Worm (Caenorhabditis elegans) whole organism, late embryonic: ENCODE measurements around the gene ZK892.3.
"Not testable (repeated sequence)": the region's sequence is repeated elsewhere in the genome, so short reads cannot be mapped to it uniquely, and the experiment has no call there.

Source experiments
- C08G9.2 ChIP-seq: sonication (generic microtip); optimal IDR thresholded peaks from 2 replicates; lab custom pipeline; 2016; ENCODE audit warnings: mild to moderate bottlenecking, missing genetic modification characterization, moderate library complexity, missing compliant biosample characterization
- K02D7.2 ChIP-seq: sonication (generic microtip); optimal IDR thresholded peaks from 2 replicates; lab custom pipeline; 2017; ENCODE audit warnings: mild to moderate bottlenecking, missing genetic modification characterization, missing compliant biosample characterization
- Y22D7AL.16 ChIP-seq: sonication (generic microtip); optimal IDR thresholded peaks from 2 replicates; lab custom pipeline; 2016; ENCODE audit warnings: missing genetic modification characterization, missing compliant biosample characterization
- ama-1 ChIP-seq: fragments of 150-350 bp; optimal IDR thresholded peaks from 2 replicates; lab custom pipeline; 2014
- ceh-2 ChIP-seq: sonication (generic microtip); optimal IDR thresholded peaks from 2 replicates; lab custom pipeline; 2016; ENCODE audit warnings: missing genotype, missing genetic modification characterization, missing compliant biosample characterization
- ceh-31 ChIP-seq: sonication (generic microtip); optimal IDR thresholded peaks from 2 replicates; lab custom pipeline; 2016; ENCODE audit warnings: missing genetic modification characterization, missing compliant biosample characterization
- ceh-45 ChIP-seq: fragments of 200-800 bp; sonication (Bioruptor generic); IDR thresholded peaks from 2 replicates; pipeline ENCODE4 v1.3.6; 2022; ENCODE audit warnings: missing genetic modification reagents, missing genetic modification characterization, missing compliant biosample characterization
- ceh-6 ChIP-seq: fragments of 200-800 bp; sonication (Bioruptor generic); optimal IDR thresholded peaks from 2 replicates; lab custom pipeline; 2018; ENCODE audit warnings: mild to moderate bottlenecking, missing genetic modification characterization, missing compliant biosample characterization
- ceh-9 ChIP-seq: sonication (generic microtip); optimal IDR thresholded peaks from 2 replicates; lab custom pipeline; 2016; ENCODE audit warnings: mild to moderate bottlenecking, missing genetic modification characterization, inconsistent platforms, missing compliant biosample characterization
- ets-4 ChIP-seq: sonication (generic microtip); optimal IDR thresholded peaks from 2 replicates; lab custom pipeline; 2016; ENCODE audit warnings: missing genetic modification characterization, missing compliant biosample characterization
- hlh-13 ChIP-seq: fragments of 200-800 bp; sonication (Bioruptor generic); optimal IDR thresholded peaks from 2 replicates; lab custom pipeline; 2018; ENCODE audit warnings: mild to moderate bottlenecking, missing genetic modification characterization, missing compliant biosample characterization
- hlh-30 ChIP-seq: sonication (generic microtip); optimal IDR thresholded peaks from 2 replicates; lab custom pipeline; 2017; ENCODE audit warnings: antibody characterized with exemption, missing genetic modification characterization, missing compliant biosample characterization; ENCODE audit not compliant: insufficient read depth
- hlh-6 ChIP-seq: sonication (generic microtip); optimal IDR thresholded peaks from 2 replicates; lab custom pipeline; 2016; ENCODE audit warnings: missing genotype, missing genetic modification characterization, missing compliant biosample characterization
- hlh-8 ChIP-seq: sonication (generic microtip); optimal IDR thresholded peaks from 2 replicates; lab custom pipeline; 2016; ENCODE audit warnings: missing genotype, missing genetic modification characterization, missing compliant biosample characterization
- lin-11 ChIP-seq: fragments of 200-800 bp; sonication (Bioruptor generic); optimal IDR thresholded peaks from 2 replicates; lab custom pipeline; 2018; ENCODE audit warnings: mild to moderate bottlenecking, missing genetic modification characterization, missing compliant biosample characterization
- nfya-1 ChIP-seq: sonication (generic microtip); optimal IDR thresholded peaks from 2 replicates; lab custom pipeline; 2017; ENCODE audit warnings: missing genetic modification characterization, mild to moderate bottlenecking, missing compliant biosample characterization, antibody characterized with exemption, moderate library complexity
- odd-2 ChIP-seq: sonication (generic microtip); optimal IDR thresholded peaks from 2 replicates; lab custom pipeline; 2017; ENCODE audit warnings: antibody characterized with exemption, mild to moderate bottlenecking, missing genetic modification characterization, missing compliant biosample characterization
- pha-2 ChIP-seq: sonication (generic microtip); optimal IDR thresholded peaks from 2 replicates; lab custom pipeline; 2017; ENCODE audit warnings: mild to moderate bottlenecking, missing genetic modification characterization, missing compliant biosample characterization
- pqm-1 ChIP-seq: sonication (generic microtip); optimal IDR thresholded peaks from 2 replicates; lab custom pipeline; 2016; ENCODE audit warnings: missing genetic modification characterization, missing compliant biosample characterization
- rnt-1 ChIP-seq: sonication (generic microtip); optimal IDR thresholded peaks from 2 replicates; lab custom pipeline; 2016; ENCODE audit warnings: missing genetic modification characterization, missing compliant biosample characterization
- sox-4 ChIP-seq: sonication (generic microtip); optimal IDR thresholded peaks from 2 replicates; lab custom pipeline; 2017; ENCODE audit warnings: mild to moderate bottlenecking, missing genetic modification characterization, inconsistent platforms, missing compliant biosample characterization
- tbx-7 ChIP-seq: sonication (generic microtip); optimal IDR thresholded peaks from 2 replicates; lab custom pipeline; 2016; ENCODE audit warnings: missing genotype, missing genetic modification characterization, missing compliant biosample characterization
- ttx-3 ChIP-seq: sonication (generic microtip); optimal IDR thresholded peaks from 2 replicates; lab custom pipeline; 2016; ENCODE audit warnings: missing genetic modification reagents, missing genetic modification characterization, missing compliant biosample characterization
- unc-3 ChIP-seq, 2 experiments: fragments of 200-800 bp in 1 of 2; sonication (Bioruptor generic) in 1 of 2; sonication (generic microtip) in 1 of 2; conservative IDR thresholded peaks in 1 of 2; optimal IDR thresholded peaks in 1 of 2; 2 replicates each; pipeline versions ENCODE4 v1.3.6 to Lab custom; 2016 to 2022; ENCODE audit warnings: missing compliant biosample characterization in 2 of 2, missing genetic modification characterization in 2 of 2, missing genetic modification reagents in 1 of 2
- unc-42 ChIP-seq: sonication (generic microtip); optimal IDR thresholded peaks from 2 replicates; lab custom pipeline; 2016; ENCODE audit warnings: missing genotype, missing genetic modification characterization, missing compliant biosample characterization
- unc-55 ChIP-seq: sonication (generic microtip); optimal IDR thresholded peaks from 2 replicates; lab custom pipeline; 2017; ENCODE audit warnings: missing biosample characterization, missing genetic modification reagents, missing genetic modification characterization
- zip-5 ChIP-seq: sonication (generic microtip); optimal IDR thresholded peaks from 2 replicates; lab custom pipeline; 2016; ENCODE audit warnings: missing genetic modification characterization, missing compliant biosample characterization
- ztf-16 ChIP-seq: sonication (generic microtip); optimal IDR thresholded peaks from 2 replicates; lab custom pipeline; 2017; ENCODE audit warnings: missing genetic modification characterization, missing compliant biosample characterization

The ZK892.3 gene

ce11 chrII:10033163-10033871 is 31.7 kb downstream of the ZK892.3 start, which contains the start of gene mtcu-2 (continued):
- TF ChIP-seq zip-5 (peak; percentile 10), tbx-7 (peak; percentile 16), unc-3 (GFP tag; conservative IDR thresholded peaks at IDR 0.05; lab: Robert Waterston, UW) (peak; percentile 83), C08G9.2 (tag; lab: Kevin White, UChicago) (peak; percentile 66), pqm-1 (peak; percentile 5)
- TF ChIP-seq unc-3 (tag; optimal IDR thresholded peaks at IDR 0.05; lab: Kevin White, UChicago): not testable (repeated sequence)

DNA sequence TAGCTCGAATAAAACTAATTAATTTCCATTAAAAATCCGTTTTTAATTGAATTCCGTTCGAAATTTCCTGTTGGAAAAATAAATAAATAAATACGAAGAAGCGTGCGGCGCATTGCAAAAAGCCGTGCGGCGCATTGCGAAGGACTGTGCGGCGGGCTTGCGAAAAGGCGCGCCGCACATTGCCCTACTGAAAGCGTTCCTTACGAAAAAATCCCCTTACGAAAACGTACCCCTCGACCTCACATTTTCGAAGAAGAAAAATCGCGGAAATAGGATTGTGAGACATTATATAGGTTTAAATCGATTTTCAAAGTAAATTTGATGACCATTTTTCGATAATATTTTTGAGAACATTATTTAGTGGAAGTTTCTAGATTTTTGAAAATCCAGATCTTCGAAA is 33.1 kb downstream of the ZK892.3 start:
- peak; percentile 78; the same call in 1 of the 2 replicates for TF ChIP-seq ceh-45 (GFP tag; lab: Robert Waterston, UW)

DNA sequence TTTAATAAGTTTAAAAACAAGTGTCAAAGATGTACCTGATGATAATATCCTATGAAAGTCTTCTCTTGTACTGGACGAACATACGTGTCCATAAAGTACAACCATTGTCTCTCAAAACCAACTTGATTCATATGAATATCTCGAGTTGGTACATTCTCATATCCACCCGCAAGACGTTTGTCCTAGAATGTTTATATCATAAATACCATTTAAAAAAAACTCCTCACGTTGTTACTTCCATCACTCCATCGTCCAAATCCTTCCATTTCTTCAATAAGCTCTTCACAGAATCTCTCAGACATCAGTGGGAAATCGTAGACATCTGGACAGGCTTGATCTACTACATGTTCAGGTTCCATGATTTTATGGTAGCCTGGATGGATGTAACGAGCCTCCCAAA is 33.8 kb downstream of the ZK892.3 start:
- TF ChIP-seq K02D7.2 (tag; lab: Kevin White, UChicago) (no peak), ceh-6 (GFP tag; lab: Kevin White, UChicago) (no peak), rnt-1 (no peak), C08G9.2 (tag; lab: Kevin White, UChicago) (no peak), sox-4 (no peak), Y22D7AL.16 (tag; lab: Kevin White, UChicago) (no peak), ets-4 (tag; lab: Kevin White, UChicago) (no peak)

DNA sequence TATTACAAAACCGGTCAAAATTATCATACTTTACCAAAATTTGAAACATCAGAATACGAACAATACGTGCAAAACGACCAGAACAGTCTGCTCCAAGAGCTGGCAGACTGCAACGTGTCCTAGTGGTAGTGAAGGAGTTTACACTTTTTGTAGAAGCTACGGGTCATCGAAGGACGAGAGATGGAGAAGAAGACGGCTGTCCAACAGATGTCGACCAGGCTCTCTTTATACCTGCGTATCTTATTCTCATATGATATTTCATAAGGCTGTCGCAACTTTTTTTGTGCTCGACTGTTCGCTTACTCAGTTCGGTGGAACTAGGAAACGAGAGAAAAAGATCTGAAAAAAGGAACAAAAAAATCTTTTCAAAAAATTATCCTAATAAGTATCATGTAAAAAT is 38.2 kb downstream of the ZK892.3 start, which contains the start of gene let-268:
Gene let-268, minus strand, starts transcription at position 182 of the 400 bp plus-strand sequence.
- TF ChIP-seq hlh-8: peak; percentile 78
- TF ChIP-seq unc-55 (GFP tag; lab: Kevin White, UChicago): peak; percentile 21
- TF ChIP-seq pha-2: no peak

- TF ChIP-seq unc-55 (GFP tag; lab: Kevin White, UChicago) (no peak), sox-4 (no peak), zip-5 (no peak), hlh-13 (GFP tag; lab: Kevin White, UChicago) (no peak), ztf-16 (no peak), unc-3 (GFP tag; conservative IDR thresholded peaks at IDR 0.05; lab: Robert Waterston, UW) (no peak), unc-3 (tag; optimal IDR thresholded peaks at IDR 0.05; lab: Kevin White, UChicago) (no peak), ceh-2 (no peak), rnt-1 (no peak), lin-11 (no peak), nfya-1 (tag; lab: Kevin White, UChicago) (no peak), ama-1 (lab: Kevin White, UChicago) (no peak), pha-2 (no peak), hlh-6 (tag; lab: Kevin White, UChicago) (no peak), ttx-3 (tag; lab: Kevin White, UChicago) (no peak), hlh-30 (tag; lab: Kevin White, UChicago) (no peak)
These were observed 39.2 kb downstream of the ZK892.3 start, which contains the start of gene ogr-2 for ce11 chrII:10040834-10041233. ogr-2 (plus strand) TSS chrII:10041134.

- TF ChIP-seq rnt-1: no peak
- peak; percentile 15 for TF ChIP-seq nfya-1 (tag; lab: Kevin White, UChicago)
- peak; percentile 42 for TF ChIP-seq ceh-31 (tag; lab: Kevin White, UChicago)
- TF ChIP-seq ceh-6 (GFP tag; lab: Kevin White, UChicago): no peak
- TF ChIP-seq unc-42 (tag; lab: Kevin White, UChicago): peak; percentile 13
These were observed 43.3 kb downstream of the ZK892.3 start, which contains the start of the genes F52H3.11 and bath-38 for ce11 chrII:10044961-10045360. F52H3.11 (minus strand) TSS chrII:10045163. bath-38 (minus strand) TSS chrII:10045270.

ce11 chrII:10045670-10046069 is 44.0 kb downstream of the ZK892.3 start:
- TF ChIP-seq ceh-9 (tag; lab: Kevin White, UChicago): no peak
- no peak for TF ChIP-seq odd-2 (tag; lab: Kevin White, UChicago)
- no peak for TF ChIP-seq hlh-30 (tag; lab: Kevin White, UChicago)
